Fruit fly (Drosophila melanogaster): Measurements from ENCODE around the gene CG31465.

DNA sequence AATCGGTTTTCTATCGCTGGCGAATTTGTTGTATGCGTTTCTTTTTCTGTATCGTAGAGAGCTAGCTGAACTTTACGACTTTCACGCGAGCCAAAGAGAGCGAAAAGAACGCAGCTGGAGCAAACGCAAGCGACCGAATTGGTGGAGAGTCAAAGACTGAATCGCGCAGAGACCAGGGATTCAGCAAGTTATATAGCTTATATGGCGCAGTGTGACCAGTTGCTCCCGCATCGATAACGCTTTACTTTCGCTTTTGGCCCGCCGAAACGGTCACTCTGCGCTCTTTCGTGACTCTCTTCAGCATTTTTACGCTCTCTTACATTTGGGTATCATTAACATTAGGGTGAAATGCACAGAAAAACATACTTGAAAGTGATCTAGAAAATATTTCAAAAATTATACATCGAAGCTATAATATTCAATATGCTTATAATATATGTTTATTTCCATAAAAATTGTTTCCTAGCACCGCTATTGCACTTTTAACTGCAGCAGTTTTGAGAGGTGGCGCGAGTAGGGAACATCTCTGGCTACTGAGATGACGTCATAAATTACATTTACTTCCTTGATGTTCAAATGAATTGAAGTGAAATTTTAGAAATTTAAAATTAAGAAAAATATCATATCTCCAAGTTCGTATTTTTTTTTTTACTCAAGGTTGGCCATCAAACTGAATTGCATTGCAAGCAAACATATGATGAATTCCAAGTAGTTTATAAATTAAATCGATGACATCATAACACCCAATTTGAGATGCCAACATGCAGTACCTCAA is 24.3 kb upstream of the CG31465 start, which contains the start of gene glec:
- TF ChIP-seq psq (optimal IDR thresholded peaks at IDR 0.05) (no peak), ttk (optimal IDR thresholded peaks at IDR 0.05) (no peak), insv (optimal IDR thresholded peaks at IDR 0.05) (no peak), Sin3A (optimal IDR thresholded peaks at IDR 0.05) (no peak)
